Worm (Caenorhabditis elegans) whole organism, mixed stage, embryonic: Measurements from ENCODE around the gene C44C10.5.

Experiments used
- elt-1 ChIP-seq: sonication (generic microtip); optimal IDR thresholded peaks from 2 replicates; lab custom pipeline; 2017; ENCODE audit warnings: missing genetic modification characterization, mild to moderate bottlenecking, missing compliant biosample characterization, antibody characterized with exemption, moderate library complexity, borderline replicate concordance; ENCODE audit not compliant: insufficient read depth
- unc-62 ChIP-seq: fragments of 150-350 bp; optimal IDR thresholded peaks from 2 replicates; lab custom pipeline; 2014; ENCODE audit warnings: missing biosample characterization, missing genetic modification reagents, missing genetic modification characterization

DNA sequence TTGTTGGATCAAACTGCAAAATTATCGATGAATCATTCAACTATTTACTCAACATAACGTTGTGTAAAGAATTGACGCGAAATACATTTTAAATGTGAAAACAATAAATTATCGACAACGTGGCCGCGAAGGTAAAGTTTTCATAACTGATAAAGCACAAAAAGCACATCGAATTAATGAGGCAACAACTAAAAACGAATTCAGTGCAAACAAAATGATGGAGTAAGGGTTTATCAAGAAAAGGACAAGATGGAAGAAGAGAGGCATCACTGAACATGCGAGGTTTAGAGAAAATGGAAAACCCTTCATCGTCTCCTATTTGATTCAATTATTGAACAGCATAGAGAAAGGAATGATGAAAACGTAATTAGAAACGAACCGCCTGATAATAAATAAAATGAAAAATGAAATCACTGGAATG lies 33.5 kb downstream of the C44C10.5 start, which contains the start of gene D1053.4:
- TF ChIP-seq elt-1 (tag; lab: Kevin White, UChicago) (no peak), unc-62 (GFP tag; lab: Kevin White, UChicago) (no peak)
